Fruit fly (Drosophila melanogaster) whole organism, embryonic: Measurements from ENCODE around the gene CG32388.

Experiments used
- Abd-B ChIP-seq: fragments of 200-800 bp; sonication (Bioruptor generic); optimal IDR thresholded peaks from 2 replicates; lab custom pipeline; 2018; ENCODE audit warnings: missing biosample characterization, mild to moderate bottlenecking, missing genetic modification characterization, moderate library complexity
- Atf-2 ChIP-seq: fragments of 200-800 bp; sonication (Bioruptor generic); optimal IDR thresholded peaks from 2 replicates; lab custom pipeline; 2016; ENCODE audit warnings: missing biosample characterization, missing genetic modification characterization
- CG10366 ChIP-seq: fragments of 200-800 bp; sonication (Bioruptor generic); IDR thresholded peaks from 2 replicates; pipeline ENCODE4 v1.3.6; 2022; ENCODE audit warnings: missing biosample characterization, missing genetic modification characterization
- CG10565 ChIP-seq: fragments of 200-800 bp; sonication (Bioruptor generic); optimal IDR thresholded peaks from 3 replicates; lab custom pipeline; 2016; ENCODE audit warnings: missing biosample characterization, mild to moderate bottlenecking, missing genetic modification characterization
- CG11723 ChIP-seq: fragments of 200-800 bp; sonication (Bioruptor generic); optimal IDR thresholded peaks from 2 replicates; lab custom pipeline; 2017; ENCODE audit warnings: missing biosample characterization, mild to moderate bottlenecking, missing genetic modification characterization
- CG13424 ChIP-seq: fragments of 200-800 bp; sonication (Bioruptor generic); optimal IDR thresholded peaks from 2 replicates; lab custom pipeline; 2019; ENCODE audit warnings: missing biosample characterization, mild to moderate bottlenecking, missing genetic modification characterization, moderate library complexity
- CG15269 ChIP-seq: fragments of 200-800 bp; sonication (Bioruptor generic); optimal IDR thresholded peaks from 2 replicates; lab custom pipeline; 2018; ENCODE audit warnings: missing biosample characterization, mild to moderate bottlenecking, missing genetic modification characterization, moderate library complexity
- CG16863 ChIP-seq: fragments of 200-800 bp; sonication (Bioruptor generic); optimal IDR thresholded peaks from 3 replicates; lab custom pipeline; 2016; ENCODE audit warnings: missing biosample characterization, missing genetic modification characterization
- CG17612 ChIP-seq: fragments of 200-800 bp; sonication (Bioruptor generic); IDR thresholded peaks from 2 replicates; pipeline ENCODE4 v1.3.6; 2022; ENCODE audit warnings: missing biosample characterization, missing genetic modification characterization
- CG2120 ChIP-seq: fragments of 200-800 bp; sonication (Bioruptor generic); optimal IDR thresholded peaks from 3 replicates; lab custom pipeline; 2016; ENCODE audit warnings: missing biosample characterization, missing genetic modification characterization
- CG2199 ChIP-seq: fragments of 200-800 bp; sonication (Bioruptor generic); IDR thresholded peaks from 3 replicates; pipeline ENCODE4 v1.3.6; 2022; ENCODE audit warnings: missing biosample characterization, missing genetic modification characterization
- CG2889 ChIP-seq: fragments of 200-800 bp; sonication (Bioruptor generic); IDR thresholded peaks from 3 replicates; pipeline ENCODE4 v1.3.6; 2022; ENCODE audit warnings: missing biosample characterization, missing genetic modification characterization
- CG33213 ChIP-seq: fragments of 200-800 bp; sonication (Bioruptor generic); optimal IDR thresholded peaks from 3 replicates; lab custom pipeline; 2016; ENCODE audit warnings: missing biosample characterization, missing genetic modification characterization
- CG3838 ChIP-seq: fragments of 200-800 bp; sonication (Bioruptor generic); optimal IDR thresholded peaks from 3 replicates; lab custom pipeline; 2016; ENCODE audit warnings: missing biosample characterization, missing genetic modification characterization
- CG42726 ChIP-seq: fragments of 200-800 bp; sonication (Bioruptor generic); IDR thresholded peaks from 2 replicates; pipeline ENCODE4 v1.3.6; 2022; ENCODE audit warnings: missing biosample characterization, missing genetic modification characterization; ENCODE audit not compliant: partially characterized antibody
- CG8089 ChIP-seq: fragments of 200-800 bp; sonication (Bioruptor generic); optimal IDR thresholded peaks from 3 replicates; lab custom pipeline; 2016; ENCODE audit warnings: missing biosample characterization, missing genetic modification characterization
- Dad ChIP-seq: fragments of 200-800 bp; sonication (Bioruptor generic); optimal IDR thresholded peaks from 3 replicates; lab custom pipeline; 2016; ENCODE audit warnings: missing biosample characterization, missing genetic modification characterization
- E2f1 ChIP-seq: fragments of 200-800 bp; sonication (Bioruptor generic); IDR thresholded peaks from 2 replicates; pipeline ENCODE4 v1.3.6; 2022; ENCODE audit warnings: missing biosample characterization, missing genetic modification characterization
- E2f2 ChIP-seq: fragments of 200-800 bp; sonication (Bioruptor generic); IDR thresholded peaks from 2 replicates; pipeline ENCODE4 v1.3.6; 2022; ENCODE audit warnings: missing biosample characterization, missing genetic modification characterization
- Ets97D ChIP-seq: fragments of 200-800 bp; sonication (Bioruptor generic); optimal IDR thresholded peaks from 3 replicates; lab custom pipeline; 2016; ENCODE audit warnings: missing biosample characterization, missing genetic modification characterization
- Fer3 ChIP-seq: fragments of 200-800 bp; sonication (Bioruptor generic); optimal IDR thresholded peaks from 2 replicates; lab custom pipeline; 2018; ENCODE audit warnings: missing biosample characterization, mild to moderate bottlenecking, missing genetic modification characterization, moderate library complexity
- HLH3B ChIP-seq: fragments of 200-800 bp; sonication (Bioruptor generic); IDR thresholded peaks from 2 replicates; pipeline ENCODE4 v1.3.6; 2022; ENCODE audit warnings: missing biosample characterization, missing genetic modification characterization
- Lhr ChIP-seq: fragments of 200-800 bp; sonication (Bioruptor generic); optimal IDR thresholded peaks from 3 replicates; lab custom pipeline; 2017; ENCODE audit warnings: mild to moderate bottlenecking, missing biosample characterization, missing genetic modification reagents, missing genetic modification characterization
- Lpt ChIP-seq: fragments of >200 bp; optimal IDR thresholded peaks from 2 replicates; lab custom pipeline; 2018; ENCODE audit warnings: missing biosample characterization, missing genetic modification characterization
- Mad ChIP-seq: fragments of 200-800 bp; sonication (Bioruptor generic); optimal IDR thresholded peaks from 2 replicates; lab custom pipeline; 2016; ENCODE audit warnings: missing biosample characterization, missing genetic modification characterization
- Max ChIP-seq: fragments of 200-800 bp; sonication (Bioruptor generic); optimal IDR thresholded peaks from 2 replicates; lab custom pipeline; 2016; ENCODE audit warnings: missing biosample characterization, mild to moderate bottlenecking, missing genetic modification characterization
- NC2α ChIP-seq: fragments of 200-800 bp; sonication (Bioruptor generic); optimal IDR thresholded peaks from 2 replicates; lab custom pipeline; 2016; ENCODE audit warnings: missing biosample characterization, missing genetic modification characterization
- NK7.1 ChIP-seq: fragments of 200-800 bp; sonication (Bioruptor generic); optimal IDR thresholded peaks from 3 replicates; lab custom pipeline; 2016; ENCODE audit warnings: missing biosample characterization, missing genetic modification characterization
- Oaz ChIP-seq: fragments of 200-800 bp; sonication (Bioruptor generic); IDR thresholded peaks from 2 replicates; pipeline ENCODE4 v1.3.6; 2022; ENCODE audit warnings: missing biosample characterization, missing genetic modification characterization
- Rx ChIP-seq: fragments of 200-800 bp; sonication (Bioruptor generic); IDR thresholded peaks from 2 replicates; pipeline ENCODE4 v1.3.6; 2022; ENCODE audit warnings: missing biosample characterization, missing genetic modification characterization
- Six4 ChIP-seq: fragments of 200-800 bp; sonication (Bioruptor generic); optimal IDR thresholded peaks from 2 replicates; lab custom pipeline; 2016; ENCODE audit warnings: missing biosample characterization, missing genetic modification characterization
- abd-A ChIP-seq: fragments of 200-800 bp; sonication (Bioruptor generic); optimal IDR thresholded peaks from 3 replicates; lab custom pipeline; 2019; ENCODE audit warnings: missing biosample characterization, mild to moderate bottlenecking, missing genetic modification characterization, moderate library complexity
- al ChIP-seq: fragments of 200-800 bp; sonication (Bioruptor generic); IDR thresholded peaks from 2 replicates; pipeline ENCODE4 v1.3.6; 2022; ENCODE audit warnings: missing biosample characterization, missing genetic modification characterization
- aop ChIP-seq: fragments of 200-800 bp; sonication (Bioruptor generic); IDR thresholded peaks from 2 replicates; pipeline ENCODE4 v1.3.6; 2022; ENCODE audit warnings: missing biosample characterization, missing genetic modification characterization
- bcd ChIP-seq: fragments of 200-800 bp; sonication (Bioruptor generic); optimal IDR thresholded peaks from 2 replicates; lab custom pipeline; 2017; ENCODE audit warnings: missing biosample characterization, mild to moderate bottlenecking, missing genetic modification characterization
- chinmo ChIP-seq: fragments of 200-800 bp; sonication (Bioruptor generic); IDR thresholded peaks from 4 replicates; pipeline ENCODE4 v1.3.6; 2022; ENCODE audit warnings: missing biosample characterization, missing genetic modification characterization; ENCODE audit not compliant: partially characterized antibody
- ci ChIP-seq: fragments of 200-800 bp; sonication (Bioruptor generic); IDR thresholded peaks from 3 replicates; pipeline ENCODE4 v1.3.6; 2022; ENCODE audit warnings: missing biosample characterization, missing genetic modification characterization
- dysf ChIP-seq: fragments of 200-800 bp; sonication (Bioruptor generic); IDR thresholded peaks from 3 replicates; pipeline ENCODE4 v1.3.6; 2022; ENCODE audit warnings: missing biosample characterization, missing genetic modification characterization
- en ChIP-seq: fragments of 200-800 bp; sonication (Bioruptor generic); optimal IDR thresholded peaks from 2 replicates; lab custom pipeline; 2016; ENCODE audit warnings: missing biosample characterization, missing genetic modification characterization
- gfzf ChIP-seq: fragments of 200-800 bp; sonication (Bioruptor generic); optimal IDR thresholded peaks from 2 replicates; lab custom pipeline; 2016; ENCODE audit warnings: missing biosample characterization, mild to moderate bottlenecking, missing genetic modification characterization, moderate library complexity
- gsb ChIP-seq: fragments of 200-800 bp; sonication (Bioruptor generic); IDR thresholded peaks from 2 replicates; pipeline ENCODE4 v1.3.6; 2022; ENCODE audit warnings: missing biosample characterization, missing genetic modification characterization
- knrl ChIP-seq: fragments of 200-800 bp; sonication (Bioruptor generic); IDR thresholded peaks from 3 replicates; pipeline ENCODE4 v1.3.6; 2022; ENCODE audit warnings: missing biosample characterization, missing genetic modification characterization; ENCODE audit not compliant: partially characterized antibody
- onecut ChIP-seq: fragments of 200-800 bp; sonication (Bioruptor generic); IDR thresholded peaks from 2 replicates; pipeline ENCODE4 v1.3.6; 2022; ENCODE audit warnings: missing biosample characterization, missing genetic modification characterization
- run ChIP-seq: fragments of 200-800 bp; sonication (Bioruptor generic); optimal IDR thresholded peaks from 3 replicates; lab custom pipeline; 2018; ENCODE audit warnings: missing biosample characterization, mild to moderate bottlenecking, missing genetic modification characterization
- sens ChIP-seq: fragments of 200-800 bp; sonication (Bioruptor generic); peaks from one replicate; lab custom pipeline; 2016; ENCODE audit warnings: missing biosample characterization, missing genetic modification characterization
- sisA ChIP-seq: fragments of 200-800 bp; sonication (Bioruptor generic); IDR thresholded peaks from 2 replicates; pipeline ENCODE4 v1.3.6; 2022; ENCODE audit warnings: missing biosample characterization, missing genetic modification characterization
- sqz ChIP-seq: fragments of 200-800 bp; sonication (Bioruptor generic); optimal IDR thresholded peaks from 3 replicates; lab custom pipeline; 2018; ENCODE audit warnings: missing biosample characterization, mild to moderate bottlenecking, missing genetic modification characterization
- tio ChIP-seq: fragments of 200-800 bp; sonication (Bioruptor generic); optimal IDR thresholded peaks from 2 replicates; lab custom pipeline; 2017; ENCODE audit warnings: missing biosample characterization, missing genetic modification characterization, inconsistent platforms
- trem ChIP-seq: fragments of 200-800 bp; optimal IDR thresholded peaks from 3 replicates; lab custom pipeline; 2019; ENCODE audit warnings: missing biosample characterization, mild to moderate bottlenecking, missing genetic modification characterization, moderate library complexity
- tx ChIP-seq: fragments of 200-800 bp; sonication (Bioruptor generic); optimal IDR thresholded peaks from 2 replicates; lab custom pipeline; 2016; ENCODE audit warnings: missing biosample characterization, missing genetic modification characterization
- wek ChIP-seq: fragments of 200-800 bp; sonication (Bioruptor generic); optimal IDR thresholded peaks from 3 replicates; lab custom pipeline; 2018; ENCODE audit warnings: missing biosample characterization, mild to moderate bottlenecking, missing genetic modification characterization, moderate library complexity
- zfh1 ChIP-seq: fragments of 200-800 bp; sonication (Bioruptor generic); IDR thresholded peaks from 3 replicates; pipeline ENCODE4 v1.3.6; 2022; ENCODE audit warnings: missing biosample characterization, missing genetic modification characterization
- zfh2 ChIP-seq: fragments of 200-800 bp; sonication (Bioruptor generic); optimal IDR thresholded peaks from 2 replicates; lab custom pipeline; 2016; ENCODE audit warnings: missing biosample characterization, missing genetic modification characterization

CG32388 gene

DNA sequence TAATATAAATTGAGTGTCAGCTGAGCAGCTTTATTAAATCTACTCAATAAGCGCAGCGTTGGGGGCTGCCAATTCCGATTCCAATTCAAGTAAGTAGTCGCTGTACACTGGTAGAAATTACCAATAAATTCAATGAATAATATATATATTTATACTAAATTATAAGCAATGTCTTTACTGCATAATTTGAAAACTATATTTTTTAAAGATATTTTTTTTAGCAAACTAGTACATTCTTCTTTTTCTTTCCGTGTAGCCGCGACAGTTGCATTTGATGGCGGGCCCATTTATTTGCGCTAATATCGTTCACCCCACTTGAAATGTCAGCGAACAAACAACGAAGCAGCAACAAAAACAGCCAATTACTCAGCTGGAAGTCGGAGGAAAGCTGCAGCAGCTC lies 7.0 kb downstream of the CG32388 start (continued):
- no peak for TF ChIP-seq NC2α
- TF ChIP-seq Ets97D (GFP tag; lab: Kevin White, UChicago): no peak
- no peak for TF ChIP-seq gsb (GFP tag; lab: Robert Waterston, UW)
- peak; percentile 38; the same call in 1 of the 2 replicates for TF ChIP-seq Rx (GFP tag; lab: Robert Waterston, UW)
- TF ChIP-seq sqz (GFP tag; lab: Kevin White, UChicago): no peak
- TF ChIP-seq gfzf (GFP tag; lab: Kevin White, UChicago): no peak
- no peak for TF ChIP-seq Lpt (GFP tag; lab: Kevin White, UChicago)
- TF ChIP-seq tx: no peak
- TF ChIP-seq Abd-B (GFP tag; lab: Kevin White, UChicago): peak; percentile 62
- no peak for TF ChIP-seq Oaz (GFP tag; lab: Robert Waterston, UW)
- TF ChIP-seq tio (GFP tag; lab: Kevin White, UChicago): peak; percentile 27
- TF ChIP-seq knrl: no peak
- TF ChIP-seq run (tag; lab: Kevin White, UChicago): no peak
- no peak for TF ChIP-seq NK7.1 (GFP tag; lab: Kevin White, UChicago)
- no peak for TF ChIP-seq Atf-2 (GFP tag; lab: Kevin White, UChicago)
- TF ChIP-seq CG42726 (GFP tag; lab: Robert Waterston, UW): no peak
- TF ChIP-seq al (GFP tag; lab: Robert Waterston, UW): no peak
- peak; percentile 64; the same call in 2 of the 3 replicates for TF ChIP-seq dysf (GFP tag; lab: Robert Waterston, UW)
- TF ChIP-seq Six4 (GFP tag; lab: Kevin White, UChicago): peak; percentile 60
- 0 out of 2 replicates have a peak, but pooled peaks have one; percentile 7 for TF ChIP-seq CG17612 (GFP tag; lab: Robert Waterston, UW)
- 0 out of 2 replicates have a peak, but pooled peaks have one; percentile 12 for TF ChIP-seq onecut (GFP tag; lab: Robert Waterston, UW)
- peak; percentile 28; the same call in 1 of the 2 replicates for TF ChIP-seq E2f2 (GFP tag; lab: Robert Waterston, UW)
- TF ChIP-seq HLH3B: peak; percentile 68
- no peak for TF ChIP-seq CG33213 (GFP tag; lab: Kevin White, UChicago)
- no peak for TF ChIP-seq CG2889 (GFP tag; lab: Robert Waterston, UW)
- TF ChIP-seq zfh2: no peak
- TF ChIP-seq CG13424: peak; percentile 50
- no peak for TF ChIP-seq wek (GFP tag; lab: Kevin White, UChicago)
- TF ChIP-seq Mad (GFP tag; lab: Kevin White, UChicago): no peak
- no peak for TF ChIP-seq CG2120 (GFP tag; lab: Kevin White, UChicago)
- TF ChIP-seq CG15269: peak; percentile 60
- TF ChIP-seq zfh1 (GFP tag; lab: Robert Waterston, UW): peak; percentile 77
- no peak for TF ChIP-seq CG11723
- no peak for TF ChIP-seq Dad (GFP tag; lab: Kevin White, UChicago)
- TF ChIP-seq ci (GFP tag; lab: Robert Waterston, UW): peak; percentile 75
- TF ChIP-seq CG3838 (GFP tag; lab: Kevin White, UChicago): no peak
- peak; percentile 71 for TF ChIP-seq sisA (GFP tag; lab: Robert Waterston, UW)
- no peak for TF ChIP-seq CG10565
- TF ChIP-seq bcd (GFP tag; lab: Kevin White, UChicago): peak; percentile 59
- no peak for TF ChIP-seq CG8089 (GFP tag; lab: Kevin White, UChicago)
- TF ChIP-seq CG10366 (GFP tag; lab: Robert Waterston, UW): peak; percentile 64
- peak; percentile 65 for TF ChIP-seq E2f1 (GFP tag; lab: Robert Waterston, UW)
- TF ChIP-seq Fer3 (tag; lab: Kevin White, UChicago): peak; percentile 31
- peak; percentile 3 for TF ChIP-seq Lhr
- TF ChIP-seq aop (GFP tag; lab: Robert Waterston, UW): no peak
- no peak for TF ChIP-seq abd-A (tag; lab: Kevin White, UChicago)
- TF ChIP-seq trem (tag; lab: Kevin White, UChicago): peak; percentile 50
- TF ChIP-seq Max (GFP tag; lab: Kevin White, UChicago): no peak
- TF ChIP-seq CG16863 (GFP tag; lab: Kevin White, UChicago): no peak
- no peak for TF ChIP-seq CG2199
- TF ChIP-seq en (GFP tag; lab: Kevin White, UChicago): no peak
- no peak for TF ChIP-seq sens (GFP tag; lab: Kevin White, UChicago)
- TF ChIP-seq chinmo (GFP tag; lab: Robert Waterston, UW): no peak
